Worm (Caenorhabditis elegans) whole organism, early embryonic: Measurements from ENCODE around the gene F10C1.9.

ENCODE experiments used
- B0310.2 ChIP-seq: sonication (generic microtip); optimal IDR thresholded peaks from 2 replicates; lab custom pipeline; 2016; ENCODE audit warnings: mild to moderate bottlenecking, missing genetic modification characterization, missing compliant biosample characterization
- F13C5.2 ChIP-seq: sonication (generic microtip); optimal IDR thresholded peaks from 2 replicates; lab custom pipeline; 2017; ENCODE audit warnings: mild to moderate bottlenecking, missing genetic modification characterization, inconsistent platforms, missing compliant biosample characterization
- aly-1 ChIP-seq: sonication (generic microtip); optimal IDR thresholded peaks from 2 replicates; lab custom pipeline; 2016; ENCODE audit warnings: missing genetic modification characterization, missing compliant biosample characterization
- ama-1 ChIP-seq: fragments of 150-350 bp; optimal IDR thresholded peaks from 2 replicates; lab custom pipeline; 2014
- ceh-13 ChIP-seq: fragments of 200-800 bp; sonication (Bioruptor generic); optimal IDR thresholded peaks from 2 replicates; lab custom pipeline; 2018; ENCODE audit warnings: mild to moderate bottlenecking, missing genetic modification characterization, missing compliant biosample characterization
- ceh-36 ChIP-seq: sonication (generic microtip); optimal IDR thresholded peaks from 2 replicates; lab custom pipeline; 2016; ENCODE audit warnings: missing genetic modification characterization, inconsistent platforms, missing compliant biosample characterization
- ets-7 ChIP-seq: sonication (generic microtip); optimal IDR thresholded peaks from 2 replicates; lab custom pipeline; 2016; ENCODE audit warnings: missing genotype, missing genetic modification characterization, missing compliant biosample characterization
- flt-1 ChIP-seq: fragments of 200-800 bp; sonication (Bioruptor generic); IDR thresholded peaks from 2 replicates; pipeline ENCODE4 v1.3.6; 2022; ENCODE audit warnings: missing genetic modification characterization, missing compliant biosample characterization
- hmbx-1 ChIP-seq: sonication (generic microtip); optimal IDR thresholded peaks from 2 replicates; lab custom pipeline; 2016; ENCODE audit warnings: mild to moderate bottlenecking, missing genetic modification characterization, missing compliant biosample characterization
- hmg-4 ChIP-seq: fragments of 200-800 bp; sonication (Bioruptor generic); optimal IDR thresholded peaks from 2 replicates; lab custom pipeline; 2018; ENCODE audit warnings: mild to moderate bottlenecking, missing genetic modification characterization, missing compliant biosample characterization
- hnd-1 ChIP-seq: sonication (generic microtip); optimal IDR thresholded peaks from 2 replicates; lab custom pipeline; 2016; ENCODE audit warnings: missing genetic modification characterization, missing compliant biosample characterization
- pes-1 ChIP-seq: fragments of 200-800 bp; sonication (Bioruptor generic); IDR thresholded peaks from 2 replicates; pipeline ENCODE4 v1.3.6; 2022; ENCODE audit warnings: missing genetic modification reagents, missing genetic modification characterization, missing compliant biosample characterization
- scrt-1 ChIP-seq: fragments of 200-800 bp; sonication (Bioruptor generic); IDR thresholded peaks from 2 replicates; pipeline ENCODE4 v1.3.6; 2022; ENCODE audit warnings: missing genetic modification characterization, missing compliant biosample characterization
- sea-1 ChIP-seq: fragments of 200-800 bp; sonication (Bioruptor generic); conservative IDR thresholded peaks from 2 replicates; pipeline ENCODE4 v1.3.6; 2022; ENCODE audit warnings: missing genetic modification characterization, missing compliant biosample characterization
- tbx-11 ChIP-seq: fragments of 200-800 bp; sonication (Bioruptor generic); IDR thresholded peaks from 2 replicates; pipeline ENCODE4 v1.3.6; 2022; ENCODE audit warnings: missing genetic modification characterization, missing compliant biosample characterization
- tbx-37 ChIP-seq: fragments of 200-800 bp; sonication (Bioruptor generic); conservative IDR thresholded peaks from 2 replicates; pipeline ENCODE4 v1.3.6; 2022; ENCODE audit warnings: missing genetic modification reagents, missing genetic modification characterization, missing compliant biosample characterization
- tra-4 ChIP-seq: sonication (generic microtip); optimal IDR thresholded peaks from 2 replicates; lab custom pipeline; 2017; ENCODE audit warnings: missing genetic modification characterization, missing compliant biosample characterization

The F10C1.9 gene

ce11 chrII:5697338-5697737 is 47.7 kb downstream of the F10C1.9 start:
- TF ChIP-seq ets-7: no peak

- TF ChIP-seq pes-1 (no peak), tra-4 (no peak), ceh-13 (GFP tag; lab: Kevin White, UChicago) (no peak), B0310.2 (no peak), sea-1 (GFP tag; lab: Robert Waterston, UW) (no peak), ets-7 (no peak), hmbx-1 (tag; lab: Kevin White, UChicago) (no peak), F13C5.2 (no peak), ama-1 (no peak), scrt-1 (no peak), ceh-36 (tag; lab: Kevin White, UChicago) (no peak)
Measured at ce11 chrII:5696218-5696617, 48.9 kb downstream of the F10C1.9 start.

ce11 chrII:5694798-5695197 is 50.3 kb downstream of the F10C1.9 start, which contains the start of gene C25H3.14:
C25H3.14 (plus strand) TSS chrII:5695098.
- TF ChIP-seq scrt-1 (no peak), flt-1 (GFP tag; lab: Robert Waterston, UW) (no peak), F13C5.2 (no peak), tbx-11 (GFP tag; lab: Robert Waterston, UW) (no peak), ama-1 (no peak), aly-1 (tag; lab: Kevin White, UChicago) (no peak), tbx-37 (GFP tag; lab: Robert Waterston, UW) (no peak)

- TF ChIP-seq tra-4: no peak
- no peak for TF ChIP-seq scrt-1
- no peak for TF ChIP-seq flt-1 (GFP tag; lab: Robert Waterston, UW)
- TF ChIP-seq ama-1: no peak
- no peak for TF ChIP-seq ets-7
- TF ChIP-seq ceh-13 (GFP tag; lab: Kevin White, UChicago): no peak
- TF ChIP-seq F13C5.2: no peak
- no peak for TF ChIP-seq hnd-1
- no peak for TF ChIP-seq tbx-37 (GFP tag; lab: Robert Waterston, UW)
- TF ChIP-seq ceh-36 (tag; lab: Kevin White, UChicago): no peak
- no peak for TF ChIP-seq hmbx-1 (tag; lab: Kevin White, UChicago)
- no peak for TF ChIP-seq pes-1
- no peak for TF ChIP-seq hmg-4 (GFP tag; lab: Kevin White, UChicago)
- no peak for TF ChIP-seq tbx-11 (GFP tag; lab: Robert Waterston, UW)
- TF ChIP-seq aly-1 (tag; lab: Kevin White, UChicago): no peak
- no peak for TF ChIP-seq sea-1 (GFP tag; lab: Robert Waterston, UW)
- TF ChIP-seq B0310.2: no peak
Measured at ce11 chrII:5693893-5694292, 51.2 kb downstream of the F10C1.9 start, which contains the start of gene C25H3.3. C25H3.3 (plus strand) TSS chrII:5694193.
